Fruit fly (Drosophila melanogaster) whole organism, wandering third instar larva: ENCODE measurements around the gene CG2839.

Experiments used
- Abd-B ChIP-seq: fragments of >200 bp; optimal IDR thresholded peaks from 2 replicates; lab custom pipeline; 2017; ENCODE audit warnings: missing biosample characterization, missing genetic modification characterization
- CG32264 ChIP-seq: fragments of 200-800 bp; sonication (Bioruptor generic); optimal IDR thresholded peaks from 2 replicates; lab custom pipeline; 2016; ENCODE audit warnings: missing biosample characterization, missing genetic modification characterization
- CG9705 ChIP-seq: fragments of 200-800 bp; sonication (Bioruptor generic); optimal IDR thresholded peaks from 2 replicates; lab custom pipeline; 2018; ENCODE audit warnings: missing biosample characterization, mild to moderate bottlenecking, missing genetic modification characterization
- CrebA ChIP-seq: fragments of 200-800 bp; sonication (Bioruptor generic); optimal IDR thresholded peaks from 2 replicates; lab custom pipeline; 2016; ENCODE audit warnings: missing biosample characterization, mild to moderate bottlenecking, missing genetic modification characterization, borderline replicate concordance
- Dfd ChIP-seq: fragments of >200 bp; optimal IDR thresholded peaks from 2 replicates; lab custom pipeline; 2017; ENCODE audit warnings: missing biosample characterization, missing genetic modification characterization
- Dif ChIP-seq: fragments of 200-275, 200-300 bp; sonication (Bioruptor generic); optimal IDR thresholded peaks from 2 replicates; lab custom pipeline; 2018; ENCODE audit warnings: missing biosample characterization, missing genetic modification characterization; ENCODE audit not compliant: partially characterized antibody
- GATAd ChIP-seq: sonication (Bioruptor generic); optimal IDR thresholded peaks from 2 replicates; lab custom pipeline; 2016; ENCODE audit warnings: missing biosample characterization, missing genetic modification characterization
- HLH106 ChIP-seq: fragments of 200-800 bp; optimal IDR thresholded peaks from 3 replicates; lab custom pipeline; 2019; ENCODE audit warnings: missing biosample characterization, mild to moderate bottlenecking, missing genetic modification characterization, moderate library complexity
- Hnf4 ChIP-seq: fragments of 200-800 bp; sonication (Bioruptor generic); optimal IDR thresholded peaks from 2 replicates; lab custom pipeline; 2016; ENCODE audit warnings: missing biosample characterization, mild to moderate bottlenecking, missing genetic modification characterization
- Hr78 ChIP-seq: fragments of >200 bp; optimal IDR thresholded peaks from 2 replicates; lab custom pipeline; 2017; ENCODE audit warnings: missing biosample characterization, missing genetic modification characterization
- Hr83 ChIP-seq: fragments of 200-300 bp; sonication (Bioruptor generic); optimal IDR thresholded peaks from 2 replicates; lab custom pipeline; 2016; ENCODE audit warnings: missing biosample characterization, mild to moderate bottlenecking, missing genetic modification characterization, moderate library complexity; ENCODE audit not compliant: poor library complexity, severe bottlenecking
- Jra ChIP-seq: sonication (Bioruptor generic); optimal IDR thresholded peaks from 2 replicates; lab custom pipeline; 2016; ENCODE audit warnings: missing biosample characterization, missing genetic modification characterization
- Mio ChIP-seq: sonication (Bioruptor generic); optimal IDR thresholded peaks from 2 replicates; lab custom pipeline; 2016; ENCODE audit warnings: missing biosample characterization, missing genetic modification characterization
- Myc ChIP-seq: fragments of >200 bp; optimal IDR thresholded peaks from 2 replicates; lab custom pipeline; 2017
- N ChIP-seq: fragments of >200 bp; optimal IDR thresholded peaks from 2 replicates; lab custom pipeline; 2018; ENCODE audit warnings: missing biosample characterization, missing external identifiers, missing genetic modification characterization
- OdsH ChIP-seq: fragments of 200-800 bp; sonication (Bioruptor generic); optimal IDR thresholded peaks from 2 replicates; lab custom pipeline; 2016; ENCODE audit warnings: missing biosample characterization, mild to moderate bottlenecking, missing genetic modification characterization
- Rel ChIP-seq, 2 experiments: fragments of 200-800 bp; sonication (Bioruptor generic) in 1 of 2; optimal IDR thresholded peaks; 2 replicates in 1 of 2; 3 replicates in 1 of 2; lab custom pipeline; 2016 to 2019; ENCODE audit warnings: mild to moderate bottlenecking in 2 of 2, missing biosample characterization in 2 of 2, missing genetic modification characterization in 2 of 2, moderate library complexity in 1 of 2
- Sp1 ChIP-seq: fragments of 200-800 bp; sonication (Bioruptor generic); optimal IDR thresholded peaks from 3 replicates; lab custom pipeline; 2019; ENCODE audit warnings: missing biosample characterization, mild to moderate bottlenecking, missing genetic modification characterization, moderate library complexity
- Vsx2 ChIP-seq: fragments of 200-300, 225-300 bp; sonication (Bioruptor generic); optimal IDR thresholded peaks from 2 replicates; lab custom pipeline; 2018; ENCODE audit warnings: missing biosample characterization, missing genetic modification characterization; ENCODE audit not compliant: partially characterized antibody
- br ChIP-seq: fragments of 200-800 bp; sonication (Bioruptor generic); optimal IDR thresholded peaks from 2 replicates; lab custom pipeline; 2016; ENCODE audit warnings: missing biosample characterization, missing genetic modification characterization
- brk ChIP-seq: fragments of 200-800 bp; sonication (Bioruptor generic); optimal IDR thresholded peaks from 2 replicates; lab custom pipeline; 2016; ENCODE audit warnings: missing biosample characterization, mild to moderate bottlenecking, missing genetic modification characterization
- dl ChIP-seq, 2 experiments: fragments of 175-275, 200-275 bp in 1 of 2; fragments of 200-275 bp in 1 of 2; sonication (Bioruptor generic); optimal IDR thresholded peaks; lab custom pipeline; 2018; ENCODE audit warnings: mild to moderate bottlenecking in 2 of 2, missing biosample characterization in 2 of 2, missing genetic modification characterization in 2 of 2, moderate library complexity in 2 of 2; ENCODE audit not compliant: partially characterized antibody in 2 of 2, insufficient read depth in 1 of 2
- dmrt93B ChIP-seq: fragments of 200-800 bp; sonication (Bioruptor generic); optimal IDR thresholded peaks from 2 replicates; lab custom pipeline; 2018; ENCODE audit warnings: missing biosample characterization, mild to moderate bottlenecking, missing genetic modification characterization
- dsf ChIP-seq: sonication (Bioruptor generic); optimal IDR thresholded peaks from 2 replicates; lab custom pipeline; 2016; ENCODE audit warnings: missing biosample characterization, missing genetic modification characterization, borderline replicate concordance
- ey ChIP-seq: fragments of 200-800 bp; sonication (Bioruptor generic); optimal IDR thresholded peaks from 2 replicates; lab custom pipeline; 2016; ENCODE audit warnings: missing biosample characterization, missing genetic modification characterization
- foxo ChIP-seq, 2 experiments: fragments of 200-800 bp; sonication (Bioruptor generic); optimal IDR thresholded peaks; 2 replicates in 1 of 2; 3 replicates in 1 of 2; lab custom pipeline; 2016 to 2017; ENCODE audit warnings: missing biosample characterization in 2 of 2, missing genetic modification characterization in 2 of 2
- fru ChIP-seq: fragments of 200-800 bp; sonication (Bioruptor generic); optimal IDR thresholded peaks from 3 replicates; lab custom pipeline; 2016; ENCODE audit warnings: missing biosample characterization, mild to moderate bottlenecking, missing genetic modification characterization
- h ChIP-seq: fragments of 200-800 bp; sonication (Bioruptor generic); optimal IDR thresholded peaks from 3 replicates; lab custom pipeline; 2016; ENCODE audit warnings: missing biosample characterization, mild to moderate bottlenecking, missing genetic modification characterization
- jim ChIP-seq: fragments of 175-275, 200-325 bp; sonication (Bioruptor generic); optimal IDR thresholded peaks from 2 replicates; lab custom pipeline; 2016; ENCODE audit warnings: missing biosample characterization, mild to moderate bottlenecking, missing genetic modification characterization
- lola ChIP-seq: fragments of >200 bp; optimal IDR thresholded peaks from 2 replicates; lab custom pipeline; 2017; ENCODE audit warnings: missing biosample characterization, missing genetic modification characterization
- pan ChIP-seq: fragments of >200 bp; optimal IDR thresholded peaks from 2 replicates; lab custom pipeline; 2017
- psq ChIP-seq: fragments of 200-800 bp; sonication (Bioruptor generic); optimal IDR thresholded peaks from 3 replicates; lab custom pipeline; 2017; ENCODE audit warnings: missing biosample characterization, mild to moderate bottlenecking, missing genetic modification characterization, moderate library complexity
- rgr ChIP-seq: fragments of 200-800 bp; sonication (Bioruptor generic); optimal IDR thresholded peaks from 3 replicates; lab custom pipeline; 2016; ENCODE audit warnings: missing biosample characterization, mild to moderate bottlenecking, missing genetic modification characterization
- sage ChIP-seq: fragments of 200-800 bp; sonication (Bioruptor generic); optimal IDR thresholded peaks from 2 replicates; lab custom pipeline; 2016; ENCODE audit warnings: missing biosample characterization, mild to moderate bottlenecking, missing genetic modification characterization
- sv ChIP-seq: fragments of 200-800 bp; sonication (Bioruptor generic); optimal IDR thresholded peaks from 3 replicates; lab custom pipeline; 2016; ENCODE audit warnings: missing biosample characterization, missing genetic modification characterization
- tai ChIP-seq: sonication (Bioruptor generic); optimal IDR thresholded peaks from 2 replicates; lab custom pipeline; 2016; ENCODE audit warnings: missing biosample characterization, missing genetic modification characterization
- usp ChIP-seq: fragments of >200 bp; optimal IDR thresholded peaks from 2 replicates; lab custom pipeline; 2017; ENCODE audit warnings: missing biosample characterization, missing genetic modification characterization
- woc ChIP-seq: sonication (Bioruptor generic); optimal IDR thresholded peaks from 2 replicates; lab custom pipeline; 2016; ENCODE audit warnings: missing biosample characterization, mild to moderate bottlenecking, missing genetic modification characterization

CG2839 gene

dm6 chr2L:674923-675322, 49.5 kb downstream of the CG2839 start:
- no peak for TF ChIP-seq Myc (lab: Kevin White, UChicago)
- peak; percentile 49 for TF ChIP-seq OdsH (GFP tag; lab: Kevin White, UChicago)
- TF ChIP-seq sage (GFP tag; lab: Kevin White, UChicago): no peak
- TF ChIP-seq Hnf4 (GFP tag; lab: Kevin White, UChicago): peak; percentile 15
- TF ChIP-seq CG9705: no peak
- TF ChIP-seq Sp1: peak; percentile 34
- TF ChIP-seq Hr78 (GFP tag; lab: Kevin White, UChicago): no peak
- TF ChIP-seq pan: no peak
- no peak for TF ChIP-seq dl (GFP tag; optimal IDR thresholded peaks at IDR 0.05; lab: Kevin White, UChicago; ENCODE audit: insufficient read depth in 1 of 2, partially characterized antibody in 2 of 2)
- TF ChIP-seq GATAd (GFP tag; lab: Kevin White, UChicago): no peak
- TF ChIP-seq woc (GFP tag; lab: Kevin White, UChicago): peak; percentile 62
- TF ChIP-seq Abd-B (GFP tag; lab: Kevin White, UChicago): no peak
- no peak for TF ChIP-seq sv (GFP tag; lab: Kevin White, UChicago)
- peak; percentile 37 for TF ChIP-seq psq (GFP tag; lab: Kevin White, UChicago)
- no peak for TF ChIP-seq Dif (GFP tag; lab: Kevin White, UChicago)
- no peak for TF ChIP-seq N (GFP tag; lab: Kevin White, UChicago)
- no peak for TF ChIP-seq Vsx2 (GFP tag; lab: Kevin White, UChicago)
- TF ChIP-seq lola (GFP tag; lab: Kevin White, UChicago): no peak
- no peak for TF ChIP-seq tai (GFP tag; lab: Kevin White, UChicago)
- TF ChIP-seq usp (GFP tag; lab: Kevin White, UChicago): no peak
- no peak for TF ChIP-seq Hr83 (GFP tag; lab: Kevin White, UChicago)
- no peak for TF ChIP-seq Mio (GFP tag; lab: Kevin White, UChicago)
- no peak for TF ChIP-seq jim
- TF ChIP-seq Jra (GFP tag; lab: Kevin White, UChicago): no peak
- no peak for TF ChIP-seq HLH106 (tag; lab: Kevin White, UChicago)
- no peak for TF ChIP-seq Dfd
- peak; percentile 38 for TF ChIP-seq CG32264 (GFP tag; lab: Kevin White, UChicago)
- peak; percentile 76 for TF ChIP-seq fru (GFP tag; lab: Kevin White, UChicago)
- peak; percentile 72 for TF ChIP-seq h
- TF ChIP-seq Rel (GFP tag; optimal IDR thresholded peaks at IDR 0.05; lab: Kevin White, UChicago): no peak
- no peak for TF ChIP-seq Rel (tag; optimal IDR thresholded peaks at IDR 0.05; lab: Kevin White, UChicago)
- peak in 1 of 2 experiments; percentile 68 for TF ChIP-seq foxo (GFP tag; optimal IDR thresholded peaks at IDR 0.05; lab: Kevin White, UChicago)
- peak; percentile 64 for TF ChIP-seq ey (GFP tag; lab: Kevin White, UChicago)
- peak; percentile 28 for TF ChIP-seq dmrt93B (GFP tag; lab: Kevin White, UChicago)
- TF ChIP-seq rgr (GFP tag; lab: Kevin White, UChicago): peak; percentile 62
- no peak for TF ChIP-seq CrebA (GFP tag; lab: Kevin White, UChicago)
- TF ChIP-seq dsf (GFP tag; lab: Kevin White, UChicago): no peak
- peak; percentile 18 for TF ChIP-seq brk (GFP tag; lab: Kevin White, UChicago)
- TF ChIP-seq br (GFP tag; lab: Kevin White, UChicago): peak; percentile 53
